Fruit fly (Drosophila melanogaster) whole organism, adult: Measurements from ENCODE around the gene CG43064.

Experiments
- CG11617 ChIP-seq: fragments of 200-800 bp; sonication (Bioruptor generic); optimal IDR thresholded peaks from 2 replicates; lab custom pipeline; 2017; ENCODE audit warnings: mild to moderate bottlenecking, missing biosample characterization, missing genetic modification reagents, missing genetic modification characterization
- CG12768 ChIP-seq: fragments of 200-800 bp; sonication (Bioruptor generic); optimal IDR thresholded peaks from 2 replicates; lab custom pipeline; 2017; ENCODE audit warnings: missing biosample characterization, missing genetic modification characterization, mild to moderate bottlenecking, moderate library complexity, missing genetic modification reagents
- CG14711 ChIP-seq: fragments of 200-800 bp; sonication (Bioruptor generic); optimal IDR thresholded peaks from 2 replicates; lab custom pipeline; 2018; ENCODE audit warnings: missing biosample characterization, mild to moderate bottlenecking, missing genetic modification characterization, moderate library complexity
- CG1620 ChIP-seq: fragments of 200-800 bp; sonication (Bioruptor generic); optimal IDR thresholded peaks from 2 replicates; lab custom pipeline; 2016; ENCODE audit warnings: missing biosample characterization, missing genetic modification characterization
- CG33017 ChIP-seq: fragments of 200-800 bp; sonication (Bioruptor generic); optimal IDR thresholded peaks from 2 replicates; lab custom pipeline; 2018; ENCODE audit warnings: missing biosample characterization, mild to moderate bottlenecking, missing genetic modification characterization, moderate library complexity
- CG5204 ChIP-seq: fragments of 200-800 bp; sonication (Bioruptor generic); optimal IDR thresholded peaks from 2 replicates; lab custom pipeline; 2016; ENCODE audit warnings: missing biosample characterization, missing genetic modification characterization
- CG7045 ChIP-seq: fragments of 200-800 bp; sonication (Bioruptor generic); optimal IDR thresholded peaks from 2 replicates; lab custom pipeline; 2017; ENCODE audit warnings: missing biosample characterization, mild to moderate bottlenecking, missing genetic modification characterization
- CG7101 ChIP-seq: fragments of 200-800 bp; sonication (Bioruptor generic); optimal IDR thresholded peaks from 2 replicates; lab custom pipeline; 2018; ENCODE audit warnings: missing biosample characterization, mild to moderate bottlenecking, missing genetic modification characterization, moderate library complexity
- Clk ChIP-seq: fragments of 200-800 bp; sonication (Bioruptor generic); optimal IDR thresholded peaks from 2 replicates; lab custom pipeline; 2017; ENCODE audit warnings: missing biosample characterization, missing genetic modification characterization
- Crg-1 ChIP-seq: fragments of 200-800 bp; sonication (Bioruptor generic); optimal IDR thresholded peaks from 2 replicates; lab custom pipeline; 2016; ENCODE audit warnings: missing biosample characterization, missing genetic modification characterization
- Hr96 ChIP-seq: fragments of 200-800 bp; sonication (Bioruptor generic); optimal IDR thresholded peaks from 2 replicates; lab custom pipeline; 2016; ENCODE audit warnings: missing biosample characterization, missing genetic modification characterization
- Mnt ChIP-seq: fragments of 200-800 bp; sonication (Bioruptor generic); optimal IDR thresholded peaks from 2 replicates; lab custom pipeline; 2016; ENCODE audit warnings: missing biosample characterization, mild to moderate bottlenecking, missing genetic modification characterization
- bab1 ChIP-seq: fragments of 200-800 bp; sonication (Bioruptor generic); optimal IDR thresholded peaks from 3 replicates; lab custom pipeline; 2019; ENCODE audit warnings: missing biosample characterization, mild to moderate bottlenecking, missing genetic modification characterization, moderate library complexity
- cic ChIP-seq: fragments of 200-800 bp; sonication (Bioruptor generic); optimal IDR thresholded peaks from 2 replicates; lab custom pipeline; 2017; ENCODE audit warnings: missing biosample characterization, mild to moderate bottlenecking, missing genetic modification characterization, moderate library complexity
- cnc ChIP-seq, 2 experiments: fragments of >200 bp; optimal IDR thresholded peaks; 2 replicates each; lab custom pipeline; 2017
- kay ChIP-seq: fragments of 200-800 bp; sonication (Bioruptor generic); peaks from one replicate; lab custom pipeline; 2016; ENCODE audit warnings: missing biosample characterization, missing genetic modification characterization, borderline replicate concordance
- ovo ChIP-seq: fragments of 200-800 bp; sonication (Bioruptor generic); optimal IDR thresholded peaks from 2 replicates; lab custom pipeline; 2016; ENCODE audit warnings: missing biosample characterization, missing genetic modification characterization
- pad ChIP-seq: fragments of 200-800 bp; sonication (Bioruptor generic); optimal IDR thresholded peaks from 3 replicates; lab custom pipeline; 2017; ENCODE audit warnings: missing biosample characterization, missing genetic modification characterization, mild to moderate bottlenecking, moderate library complexity, missing genetic modification reagents
- tj ChIP-seq: fragments of 200-800 bp; sonication (Bioruptor generic); optimal IDR thresholded peaks from 3 replicates; lab custom pipeline; 2017; ENCODE audit warnings: missing biosample characterization, mild to moderate bottlenecking, missing genetic modification characterization, moderate library complexity
- toe ChIP-seq: fragments of 200-800 bp; sonication (Bioruptor generic); optimal IDR thresholded peaks from 2 replicates; lab custom pipeline; 2016; ENCODE audit warnings: missing biosample characterization, missing genetic modification characterization

CG43064 gene

DNA sequence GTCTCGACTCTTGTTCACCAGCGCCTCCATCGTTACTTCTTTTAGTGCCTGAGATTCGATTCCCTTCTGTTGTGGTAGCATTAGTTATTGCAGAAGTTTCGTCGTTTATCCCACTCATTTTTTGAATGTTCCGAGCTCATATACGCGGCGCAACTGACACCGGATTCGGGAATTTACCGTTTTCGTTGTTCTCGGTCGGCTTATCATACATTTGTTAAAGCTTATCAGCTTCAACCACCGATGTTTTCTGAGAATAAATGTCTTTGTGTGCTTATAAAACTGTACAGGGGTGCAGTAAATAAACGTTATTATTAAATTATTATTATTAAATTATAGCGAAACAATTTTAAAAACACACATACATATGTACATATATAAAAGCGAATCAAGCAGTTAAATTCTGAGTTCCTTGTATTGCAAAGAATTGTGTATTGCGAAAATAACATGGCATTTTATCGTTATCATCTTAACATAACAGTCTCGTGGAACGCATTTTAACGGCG, at the start of gene CG43064:
Gene CG43064 (minus strand): TSS at position 147 of the 503 bp plus-strand sequence.
- TF ChIP-seq CG7101 (tag; lab: Kevin White, UChicago) (no peak), CG12768 (no peak), Crg-1 (GFP tag; lab: Kevin White, UChicago) (no peak), CG11617 (GFP tag; lab: Kevin White, UChicago) (no peak), kay (no peak), CG1620 (GFP tag; lab: Kevin White, UChicago) (no peak), bab1 (GFP tag; lab: Kevin White, UChicago) (no peak), CG14711 (tag; lab: Kevin White, UChicago) (no peak), CG5204 (GFP tag; lab: Kevin White, UChicago) (no peak)

DNA sequence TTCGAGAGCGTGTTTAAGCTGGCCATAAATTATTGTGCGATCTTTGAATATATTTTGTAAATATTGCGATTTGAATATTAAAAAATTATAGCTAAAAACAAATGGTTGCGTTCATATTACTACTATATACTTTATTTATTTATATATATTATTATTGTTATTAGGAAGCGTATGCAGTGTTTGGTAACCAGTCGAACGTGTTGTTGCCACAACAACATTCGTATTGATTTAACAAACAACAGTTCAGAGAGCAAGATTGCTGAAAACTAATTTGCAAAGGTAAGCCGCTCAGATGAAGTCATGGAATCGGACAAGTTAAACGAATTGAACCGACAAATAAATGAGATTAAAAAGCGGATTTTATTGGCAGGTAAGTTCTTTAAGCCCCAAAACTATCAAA, 44.6 kb upstream of the CG43064 start, which contains the start of gene CCDC151:
Gene CCDC151 (plus strand): TSS at position 301 of the 400 bp plus-strand sequence.
- TF ChIP-seq CG14711 (tag; lab: Kevin White, UChicago) (no peak), cnc (optimal IDR thresholded peaks at IDR 0.05; lab: Kevin White, UChicago) (no peak), ovo (GFP tag; lab: Kevin White, UChicago) (no peak), Mnt (no peak), cic (GFP tag; lab: Kevin White, UChicago) (no peak), pad (no peak), toe (GFP tag; lab: Kevin White, UChicago) (no peak), CG12768 (no peak), CG5204 (GFP tag; lab: Kevin White, UChicago) (no peak), Hr96 (GFP tag; lab: Kevin White, UChicago) (no peak), bab1 (GFP tag; lab: Kevin White, UChicago) (no peak), CG7101 (tag; lab: Kevin White, UChicago) (no peak), Crg-1 (GFP tag; lab: Kevin White, UChicago) (no peak)

dm6 chr3L:11878815-11879214, 42.3 kb upstream of the CG43064 start, which contains the start of gene Sprn:
Sprn (plus strand) TSS chr3L:11879115.
- TF ChIP-seq CG1620 (GFP tag; lab: Kevin White, UChicago) (no peak), cic (GFP tag; lab: Kevin White, UChicago) (no peak), Crg-1 (GFP tag; lab: Kevin White, UChicago) (no peak), Hr96 (GFP tag; lab: Kevin White, UChicago) (no peak), cnc (optimal IDR thresholded peaks at IDR 0.05; lab: Kevin White, UChicago) (no peak), CG7045 (GFP tag; lab: Kevin White, UChicago) (no peak), CG12768 (no peak), toe (GFP tag; lab: Kevin White, UChicago) (no peak), CG14711 (tag; lab: Kevin White, UChicago) (no peak), bab1 (GFP tag; lab: Kevin White, UChicago) (no peak), CG5204 (GFP tag; lab: Kevin White, UChicago) (no peak)

DNA sequence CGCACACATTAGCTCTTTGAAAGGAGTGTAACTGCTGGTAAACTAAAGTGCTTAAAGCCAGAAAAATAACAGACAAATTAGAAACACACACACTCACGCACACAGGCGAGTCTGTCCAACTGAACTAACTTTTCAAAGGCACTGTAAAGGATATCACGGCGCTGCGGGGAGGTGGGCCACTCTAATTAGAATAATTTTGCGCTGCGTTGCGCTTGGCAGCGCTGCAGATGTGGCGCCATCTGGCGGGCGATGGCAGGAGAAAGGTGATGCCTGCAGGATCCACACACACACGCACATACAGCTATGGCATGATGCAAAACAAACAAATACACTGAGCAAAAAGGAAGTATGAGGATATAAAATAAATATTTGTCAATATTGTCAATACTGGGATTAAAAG, 39.5 kb upstream of the CG43064 start:
- TF ChIP-seq tj (GFP tag; lab: Kevin White, UChicago) (no peak), CG5204 (GFP tag; lab: Kevin White, UChicago) (no peak), cnc (optimal IDR thresholded peaks at IDR 0.05; lab: Kevin White, UChicago) (no peak), Crg-1 (GFP tag; lab: Kevin White, UChicago) (no peak), cic (GFP tag; lab: Kevin White, UChicago) (no peak), CG11617 (GFP tag; lab: Kevin White, UChicago) (no peak), CG7101 (tag; lab: Kevin White, UChicago) (no peak), Mnt (no peak), CG14711 (tag; lab: Kevin White, UChicago) (no peak), Hr96 (GFP tag; lab: Kevin White, UChicago) (no peak), bab1 (GFP tag; lab: Kevin White, UChicago) (no peak), CG33017 (no peak), CG1620 (GFP tag; lab: Kevin White, UChicago) (no peak), pad (no peak), CG12768 (no peak), Clk (GFP tag; lab: Kevin White, UChicago) (no peak)

- TF ChIP-seq tj (GFP tag; lab: Kevin White, UChicago) (no peak), kay (no peak), CG11617 (GFP tag; lab: Kevin White, UChicago) (no peak), bab1 (GFP tag; lab: Kevin White, UChicago) (no peak), Clk (GFP tag; lab: Kevin White, UChicago) (no peak), cnc (optimal IDR thresholded peaks at IDR 0.05; lab: Kevin White, UChicago) (no peak), CG14711 (tag; lab: Kevin White, UChicago) (no peak)
Measured at dm6 chr3L:11874758-11875157, 38.2 kb upstream of the CG43064 start.

dm6 chr3L:11871205-11871604, 34.7 kb upstream of the CG43064 start, which contains the start of gene CG5906:
CG5906 (minus strand) TSS chr3L:11871305.
- TF ChIP-seq bab1 (GFP tag; lab: Kevin White, UChicago) (no peak), kay (no peak), CG14711 (tag; lab: Kevin White, UChicago) (no peak), CG7045 (GFP tag; lab: Kevin White, UChicago) (no peak), CG11617 (GFP tag; lab: Kevin White, UChicago) (no peak), Mnt (no peak), toe (GFP tag; lab: Kevin White, UChicago) (no peak), Clk (GFP tag; lab: Kevin White, UChicago) (no peak), tj (GFP tag; lab: Kevin White, UChicago) (no peak), CG12768 (no peak), CG5204 (GFP tag; lab: Kevin White, UChicago) (no peak), cnc (optimal IDR thresholded peaks at IDR 0.05; lab: Kevin White, UChicago) (no peak), pad (no peak), CG33017 (no peak), cic (GFP tag; lab: Kevin White, UChicago) (no peak), CG1620 (GFP tag; lab: Kevin White, UChicago) (no peak), Crg-1 (GFP tag; lab: Kevin White, UChicago) (no peak), ovo (GFP tag; lab: Kevin White, UChicago) (no peak), CG7101 (tag; lab: Kevin White, UChicago) (no peak)
